Fruit fly (Drosophila melanogaster): ENCODE measurements around the gene Cpr35B.

dm6 chr2L:14397067-14397598, 27.9 kb downstream of the Cpr35B start:
- TF ChIP-seq pad (GFP tag; optimal IDR thresholded peaks at IDR 0.05) (no peak), bab1 (GFP tag; optimal IDR thresholded peaks at IDR 0.05) (no peak)
